Worm (Caenorhabditis elegans): Measurements from ENCODE around the gene C07B5.6.

- TF ChIP-seq nhr-23 (tag; optimal IDR thresholded peaks at IDR 0.05): no peak
- no peak for TF ChIP-seq elt-1 (tag; optimal IDR thresholded peaks at IDR 0.05)
- TF ChIP-seq elt-2 (tag; optimal IDR thresholded peaks at IDR 0.05): no peak
- no peak for TF ChIP-seq unc-39 (tag; optimal IDR thresholded peaks at IDR 0.05)
- no peak for TF ChIP-seq snpc-4 (tag; optimal IDR thresholded peaks at IDR 0.05)
- TF ChIP-seq nhr-11 (tag; optimal IDR thresholded peaks at IDR 0.05): no peak
- TF ChIP-seq mdl-1 (tag; optimal IDR thresholded peaks at IDR 0.05): no peak
- no peak for TF ChIP-seq eor-1 (tag; optimal IDR thresholded peaks at IDR 0.05)
Observed at ce11 chrX:9544405-9544804, 25.6 kb downstream of the C07B5.6 start.
